Worm (Caenorhabditis elegans): ENCODE results near the gene fbxa-211.

ce11 chrV:18107969-18108368 is 19.4 kb upstream of the fbxa-211 start, which contains the start of gene Y37H2A.1:
- TF ChIP-seq ref-1 (GFP tag; conservative IDR thresholded peaks at IDR 0.05) (no peak), T22C8.4 (GFP tag; IDR thresholded peaks at IDR 0.05) (no peak), med-1 (GFP tag; optimal IDR thresholded peaks at IDR 0.05; ENCODE audit: insufficient read depth) (no peak), ztf-23 (GFP tag; IDR thresholded peaks at IDR 0.05) (no peak), tab-1 (GFP tag; IDR thresholded peaks at IDR 0.05) (no peak), ztf-29 (GFP tag; IDR thresholded peaks at IDR 0.05) (no peak)
